Worm (Caenorhabditis elegans): Measurements from ENCODE around the gene unc-130.

Gene unc-130

DNA sequence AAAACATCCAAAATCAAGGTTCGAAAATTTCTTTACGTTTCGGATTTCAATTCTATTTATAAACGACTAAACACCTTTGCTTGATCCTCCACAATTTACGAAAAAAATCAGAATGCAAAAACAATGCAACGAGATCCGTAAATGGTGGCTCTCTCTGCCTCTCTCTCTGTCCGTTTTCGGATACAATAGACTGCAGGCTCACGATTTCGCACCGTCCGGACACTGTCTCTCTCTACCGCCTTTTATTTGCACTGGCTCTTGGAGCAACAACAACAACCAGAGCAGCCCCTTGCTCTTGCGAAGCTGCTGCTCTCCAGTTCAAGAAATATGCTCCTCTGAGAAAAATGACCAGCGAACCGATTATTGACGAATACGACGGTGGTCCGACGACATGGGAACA, 30.5 kb downstream of the unc-130 start, which contains the start of gene T24F1.7:
T24F1.7 (plus strand) TSS at position 301 of the 400 bp plus-strand sequence.
- no peak for TF ChIP-seq fkh-10 (GFP tag; optimal IDR thresholded peaks at IDR 0.05)
- TF ChIP-seq egl-5 (tag; optimal IDR thresholded peaks at IDR 0.05): no peak
- TF ChIP-seq nhr-43 (tag; optimal IDR thresholded peaks at IDR 0.05; ENCODE audit: poor library complexity, severe bottlenecking): no peak
- TF ChIP-seq unc-62 (GFP tag; optimal IDR thresholded peaks at IDR 0.05): no peak
- no peak for TF ChIP-seq pha-4 (tag; optimal IDR thresholded peaks at IDR 0.05)
- TF ChIP-seq aly-2 (tag; optimal IDR thresholded peaks at IDR 0.05): no peak
- TF ChIP-seq zag-1 (tag; optimal IDR thresholded peaks at IDR 0.05): no peak
- no peak for TF ChIP-seq unc-39 (tag; optimal IDR thresholded peaks at IDR 0.05)
- TF ChIP-seq nfya-1 (tag; optimal IDR thresholded peaks at IDR 0.05; ENCODE audit: insufficient read depth): no peak
- no peak for TF ChIP-seq jun-1 (tag; optimal IDR thresholded peaks at IDR 0.05)
- TF ChIP-seq snpc-4 (tag; optimal IDR thresholded peaks at IDR 0.05): no peak
- TF ChIP-seq ama-1 (optimal IDR thresholded peaks at IDR 0.05): no peak

ce11 chrII:11314165-11314564, 32.4 kb downstream of the unc-130 start, which contains the start of gene T24F1.4:
Gene T24F1.4 (minus strand): TSS chrII:11314265.
- TF ChIP-seq nhr-76 (tag; optimal IDR thresholded peaks at IDR 0.05) (no peak), snpc-4 (tag; optimal IDR thresholded peaks at IDR 0.05) (no peak), daf-12 (tag; optimal IDR thresholded peaks at IDR 0.05) (no peak), zag-1 (tag; optimal IDR thresholded peaks at IDR 0.05) (no peak), ceh-82 (tag; optimal IDR thresholded peaks at IDR 0.05) (no peak), mml-1 (tag; optimal IDR thresholded peaks at IDR 0.05) (no peak), ztf-4 (tag; optimal IDR thresholded peaks at IDR 0.05) (no peak), mdl-1 (tag; optimal IDR thresholded peaks at IDR 0.05) (no peak), nhr-77 (tag; optimal IDR thresholded peaks at IDR 0.05) (no peak), nhr-11 (tag; optimal IDR thresholded peaks at IDR 0.05) (no peak), unc-39 (tag; optimal IDR thresholded peaks at IDR 0.05) (no peak), unc-62 (GFP tag; optimal IDR thresholded peaks at IDR 0.05) (no peak), sea-2 (GFP tag; optimal IDR thresholded peaks at IDR 0.05) (no peak)

ce11 chrII:11316663-11317062, 34.9 kb downstream of the unc-130 start:
- no peak for TF ChIP-seq ceh-9 (tag; optimal IDR thresholded peaks at IDR 0.05)
- no peak for TF ChIP-seq sea-2 (GFP tag; optimal IDR thresholded peaks at IDR 0.05)
- no peak for TF ChIP-seq tbx-2 (tag; optimal IDR thresholded peaks at IDR 0.05)
- TF ChIP-seq elt-3 (tag; optimal IDR thresholded peaks at IDR 0.05): no peak
- TF ChIP-seq unc-39 (tag; optimal IDR thresholded peaks at IDR 0.05): no peak
- TF ChIP-seq daf-12 (tag; optimal IDR thresholded peaks at IDR 0.05): no peak
- no peak for TF ChIP-seq lsy-12 (tag; optimal IDR thresholded peaks at IDR 0.05)
- TF ChIP-seq skn-1 (tag; optimal IDR thresholded peaks at IDR 0.05): no peak
- TF ChIP-seq fkh-10 (GFP tag; optimal IDR thresholded peaks at IDR 0.05): no peak
- no peak for TF ChIP-seq ztf-11 (tag; optimal IDR thresholded peaks at IDR 0.05)
- TF ChIP-seq lin-39 (tag; optimal IDR thresholded peaks at IDR 0.05): no peak
- no peak for TF ChIP-seq eor-1 (tag; optimal IDR thresholded peaks at IDR 0.05)
- TF ChIP-seq nhr-76 (tag; optimal IDR thresholded peaks at IDR 0.05): no peak
- no peak for TF ChIP-seq fkh-2 (tag; optimal IDR thresholded peaks at IDR 0.05)
- no peak for TF ChIP-seq nhr-23 (tag; optimal IDR thresholded peaks at IDR 0.05)
- no peak for TF ChIP-seq nhr-77 (tag; optimal IDR thresholded peaks at IDR 0.05)
- no peak for TF ChIP-seq ceh-28 (tag; optimal IDR thresholded peaks at IDR 0.05)
- TF ChIP-seq pqm-1 (tag; optimal IDR thresholded peaks at IDR 0.05): no peak
- TF ChIP-seq elt-1 (tag; optimal IDR thresholded peaks at IDR 0.05): no peak

- TF ChIP-seq nhr-28 (tag; optimal IDR thresholded peaks at IDR 0.05) (no peak), ceh-82 (tag; optimal IDR thresholded peaks at IDR 0.05) (no peak), daf-12 (tag; optimal IDR thresholded peaks at IDR 0.05) (no peak)
Measured at ce11 chrII:11319591-11319990, 37.8 kb downstream of the unc-130 start, which contains the start of gene nlp-51. Gene nlp-51 (minus strand): TSS chrII:11319691.

- no peak for TF ChIP-seq ztf-4 (tag; optimal IDR thresholded peaks at IDR 0.05)
- TF ChIP-seq mml-1 (tag; optimal IDR thresholded peaks at IDR 0.05): no peak
- no peak for TF ChIP-seq pqm-1 (tag; optimal IDR thresholded peaks at IDR 0.05)
- TF ChIP-seq nfya-1 (tag; optimal IDR thresholded peaks at IDR 0.05; ENCODE audit: insufficient read depth): no peak
- TF ChIP-seq ceh-16 (tag; optimal IDR thresholded peaks at IDR 0.05): no peak
Measured at ce11 chrII:11329021-11329479, 47.3 kb downstream of the unc-130 start, which contains the start of gene tag-180. Gene tag-180 (minus strand): TSS chrII:11329429.

Measured in whole organism, L3 larva.